Worm (Caenorhabditis elegans) whole organism, mixed stage, embryonic: ENCODE results near the gene ceh-14.

Experiments used
- M03D4.4 ChIP-seq: sonication (generic microtip); optimal IDR thresholded peaks from 2 replicates; lab custom pipeline; 2017; ENCODE audit warnings: mild to moderate bottlenecking, missing genetic modification characterization, missing compliant biosample characterization
- bed-3 ChIP-seq: fragments of 200-800 bp; sonication (Bioruptor generic); optimal IDR thresholded peaks from 3 replicates; lab custom pipeline; 2018; ENCODE audit warnings: mild to moderate bottlenecking, missing genetic modification characterization, moderate library complexity, missing compliant biosample characterization
- blmp-1 ChIP-seq: fragments of 150-350 bp; optimal IDR thresholded peaks from 2 replicates; lab custom pipeline; 2014; ENCODE audit warnings: missing biosample characterization, missing genetic modification characterization
- ceh-39 ChIP-seq: fragments of 150-350 bp; optimal IDR thresholded peaks from 2 replicates; lab custom pipeline; 2014; ENCODE audit warnings: missing biosample characterization, missing genetic modification characterization
- ceh-83 ChIP-seq: fragments of 200-800 bp; sonication (Bioruptor generic); optimal IDR thresholded peaks from 2 replicates; lab custom pipeline; 2018; ENCODE audit warnings: mild to moderate bottlenecking, missing genetic modification characterization, missing compliant biosample characterization
- ces-1 ChIP-seq: fragments of 150-350 bp; optimal IDR thresholded peaks from 2 replicates; lab custom pipeline; 2014; ENCODE audit warnings: missing biosample characterization, missing genetic modification reagents, missing genetic modification characterization
- cnd-1 ChIP-seq: fragments of 200-800 bp; sonication (Bioruptor generic); optimal IDR thresholded peaks from 2 replicates; lab custom pipeline; 2018; ENCODE audit warnings: mild to moderate bottlenecking, missing genetic modification characterization, missing compliant biosample characterization
- elt-1 ChIP-seq: sonication (generic microtip); optimal IDR thresholded peaks from 2 replicates; lab custom pipeline; 2017; ENCODE audit warnings: missing genetic modification characterization, mild to moderate bottlenecking, missing compliant biosample characterization, antibody characterized with exemption, moderate library complexity, borderline replicate concordance; ENCODE audit not compliant: insufficient read depth
- elt-3 ChIP-seq: fragments of 150-350 bp; optimal IDR thresholded peaks from 2 replicates; lab custom pipeline; 2014; ENCODE audit warnings: missing biosample characterization, missing genetic modification characterization
- ham-2 ChIP-seq: fragments of 200-800 bp; sonication (Bioruptor generic); optimal IDR thresholded peaks from 2 replicates; lab custom pipeline; 2018; ENCODE audit warnings: mild to moderate bottlenecking, missing genetic modification characterization, missing compliant biosample characterization
- hlh-1 ChIP-seq: fragments of 150-350 bp; optimal IDR thresholded peaks from 2 replicates; lab custom pipeline; 2014; ENCODE audit warnings: missing biosample characterization, missing genetic modification reagents, missing genetic modification characterization
- lin-13 ChIP-seq: fragments of 150-350 bp; optimal IDR thresholded peaks from 2 replicates; lab custom pipeline; 2014; ENCODE audit warnings: missing biosample characterization, missing genetic modification characterization
- lin-32 ChIP-seq: fragments of 200-800 bp; sonication (Bioruptor generic); optimal IDR thresholded peaks from 2 replicates; lab custom pipeline; 2018; ENCODE audit warnings: mild to moderate bottlenecking, missing genetic modification characterization, missing compliant biosample characterization
- lsy-2 ChIP-seq: fragments of 150-350 bp; optimal IDR thresholded peaks from 2 replicates; lab custom pipeline; 2014; ENCODE audit warnings: missing biosample characterization, missing genetic modification characterization
- mab-5 ChIP-seq: fragments of 150-350 bp; optimal IDR thresholded peaks from 2 replicates; lab custom pipeline; 2014; ENCODE audit warnings: missing biosample characterization, missing genetic modification characterization
- mls-2 ChIP-seq: sonication (generic microtip); optimal IDR thresholded peaks from 2 replicates; lab custom pipeline; 2016; ENCODE audit warnings: mild to moderate bottlenecking, missing genetic modification characterization, moderate library complexity, missing compliant biosample characterization
- nhr-28 ChIP-seq: fragments of 150-350 bp; optimal IDR thresholded peaks from 2 replicates; lab custom pipeline; 2014; ENCODE audit warnings: missing biosample characterization, missing genetic modification characterization
- nhr-76 ChIP-seq: sonication (generic microtip); optimal IDR thresholded peaks from 2 replicates; lab custom pipeline; 2017; ENCODE audit warnings: missing biosample characterization, missing genetic modification characterization
- sem-2 ChIP-seq: fragments of 200-800 bp; sonication (Bioruptor generic); optimal IDR thresholded peaks from 2 replicates; lab custom pipeline; 2018; ENCODE audit warnings: mild to moderate bottlenecking, missing genetic modification characterization, missing compliant biosample characterization
- snpc-4 ChIP-seq: fragments of 150-350 bp; optimal IDR thresholded peaks from 2 replicates; lab custom pipeline; 2014; ENCODE audit warnings: missing biosample characterization, missing genetic modification characterization
- sptf-1 ChIP-seq: sonication (generic microtip); optimal IDR thresholded peaks from 2 replicates; lab custom pipeline; 2017; ENCODE audit warnings: mild to moderate bottlenecking, missing genetic modification characterization, moderate library complexity, missing compliant biosample characterization
- tbx-8 ChIP-seq: fragments of 200-800 bp; sonication (Bioruptor generic); optimal IDR thresholded peaks from 2 replicates; lab custom pipeline; 2018; ENCODE audit warnings: mild to moderate bottlenecking, missing genetic modification characterization, moderate library complexity, missing compliant biosample characterization
- unc-120 ChIP-seq: sonication (generic microtip); optimal IDR thresholded peaks from 2 replicates; lab custom pipeline; 2017; ENCODE audit warnings: missing genetic modification characterization, missing compliant biosample characterization; ENCODE audit not compliant: poor library complexity, severe bottlenecking
- unc-39 ChIP-seq: fragments of 150-350 bp; optimal IDR thresholded peaks from 2 replicates; lab custom pipeline; 2014; ENCODE audit warnings: missing biosample characterization, missing genetic modification characterization
- unc-62 ChIP-seq: fragments of 150-350 bp; optimal IDR thresholded peaks from 2 replicates; lab custom pipeline; 2014; ENCODE audit warnings: missing biosample characterization, missing genetic modification reagents, missing genetic modification characterization
- zip-8 ChIP-seq: fragments of 150-350 bp; optimal IDR thresholded peaks from 2 replicates; lab custom pipeline; 2014; ENCODE audit warnings: missing biosample characterization, missing genetic modification characterization
- ztf-11 ChIP-seq: fragments of 150-350 bp; optimal IDR thresholded peaks from 2 replicates; lab custom pipeline; 2014; ENCODE audit warnings: missing biosample characterization, missing genetic modification characterization

ceh-14 gene

ce11 chrX:7575939-7576338, 43.4 kb upstream of the ceh-14 start:
- TF ChIP-seq mab-5 (tag; lab: Kevin White, UChicago) (no peak), blmp-1 (tag; lab: Kevin White, UChicago) (no peak), sem-2 (GFP tag; lab: Kevin White, UChicago) (no peak), elt-3 (tag; lab: Kevin White, UChicago) (no peak), sptf-1 (tag; lab: Kevin White, UChicago) (no peak), hlh-1 (tag; lab: Kevin White, UChicago) (no peak)

DNA sequence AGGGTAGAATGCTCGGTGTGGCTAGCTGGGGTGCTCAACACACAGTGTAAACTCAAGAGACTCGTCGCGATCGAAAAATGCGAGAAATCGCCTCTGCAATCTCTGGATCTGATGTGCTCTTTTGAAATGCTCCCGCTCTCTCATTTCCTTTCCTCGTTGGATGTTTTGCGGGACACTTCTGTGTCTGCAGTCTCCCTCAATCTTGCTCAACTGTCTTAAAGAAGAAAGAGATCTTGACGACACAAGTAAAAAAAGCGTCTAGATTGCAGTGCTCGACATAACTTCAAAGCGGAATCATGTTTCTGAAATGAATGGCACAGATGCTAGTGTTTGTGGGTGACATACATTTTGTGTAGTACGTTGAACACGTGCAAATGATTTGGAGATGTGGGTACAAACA, 41.1 kb upstream of the ceh-14 start:
- TF ChIP-seq unc-120 (tag; lab: Kevin White, UChicago): peak; percentile 77
- peak; percentile 75 for TF ChIP-seq hlh-1 (tag; lab: Kevin White, UChicago)
- TF ChIP-seq ces-1 (GFP tag; lab: Kevin White, UChicago): no peak
- peak; percentile 5 for TF ChIP-seq unc-62

- TF ChIP-seq mls-2 (no peak), nhr-76 (no peak), ztf-11 (tag; lab: Kevin White, UChicago) (no peak)
These were observed 40.9 kb upstream of the ceh-14 start, which contains the start of the genes unc-98 and F08C6.18 for ce11 chrX:7573572-7573628. unc-98 (minus strand) TSS chrX:7573619. F08C6.18 (minus strand) TSS chrX:7573628.

ce11 chrX:7573172-7573571, 40.6 kb upstream of the ceh-14 start:
- TF ChIP-seq sptf-1 (tag; lab: Kevin White, UChicago) (no peak), ceh-39 (tag; lab: Kevin White, UChicago) (no peak), ces-1 (GFP tag; lab: Kevin White, UChicago) (no peak)
- TF ChIP-seq, all 35 proteins: peak for 0

DNA sequence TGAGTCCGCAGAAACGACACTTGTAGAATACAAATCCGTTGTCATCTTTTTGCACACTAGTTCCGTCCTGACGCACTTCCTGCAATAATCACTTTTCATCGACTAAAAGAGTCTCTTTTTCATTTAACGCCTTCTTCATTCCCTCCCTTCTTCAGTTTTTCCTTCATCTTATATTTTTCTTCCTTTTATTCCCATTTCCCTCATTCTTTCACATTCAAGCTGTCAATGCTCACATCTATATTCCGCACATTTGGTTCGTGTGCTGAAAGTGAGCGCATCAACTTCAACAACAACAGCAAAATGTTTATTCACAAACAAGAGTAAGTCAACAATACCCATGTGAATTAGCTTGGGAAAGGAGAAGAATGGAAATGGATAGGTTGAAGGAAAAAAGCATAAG, 39.5 kb upstream of the ceh-14 start, which contains the start of gene pcyt-1:
TSS of gene pcyt-1 (plus strand) at position 301 of the 400 bp plus-strand sequence.
- TF ChIP-seq unc-39 (tag; lab: Kevin White, UChicago) (no peak), lsy-2 (no peak), snpc-4 (tag; lab: Kevin White, UChicago) (no peak), hlh-1 (tag; lab: Kevin White, UChicago) (no peak), sem-2 (GFP tag; lab: Kevin White, UChicago) (no peak), M03D4.4 (tag; lab: Kevin White, UChicago) (no peak), ham-2 (GFP tag; lab: Kevin White, UChicago) (no peak), ceh-39 (tag; lab: Kevin White, UChicago) (no peak), blmp-1 (tag; lab: Kevin White, UChicago) (no peak), tbx-8 (GFP tag; lab: Kevin White, UChicago) (no peak), mls-2 (no peak), cnd-1 (no peak), lin-32 (GFP tag; lab: Kevin White, UChicago) (no peak), nhr-28 (tag; lab: Kevin White, UChicago) (no peak), ceh-83 (no peak)

DNA sequence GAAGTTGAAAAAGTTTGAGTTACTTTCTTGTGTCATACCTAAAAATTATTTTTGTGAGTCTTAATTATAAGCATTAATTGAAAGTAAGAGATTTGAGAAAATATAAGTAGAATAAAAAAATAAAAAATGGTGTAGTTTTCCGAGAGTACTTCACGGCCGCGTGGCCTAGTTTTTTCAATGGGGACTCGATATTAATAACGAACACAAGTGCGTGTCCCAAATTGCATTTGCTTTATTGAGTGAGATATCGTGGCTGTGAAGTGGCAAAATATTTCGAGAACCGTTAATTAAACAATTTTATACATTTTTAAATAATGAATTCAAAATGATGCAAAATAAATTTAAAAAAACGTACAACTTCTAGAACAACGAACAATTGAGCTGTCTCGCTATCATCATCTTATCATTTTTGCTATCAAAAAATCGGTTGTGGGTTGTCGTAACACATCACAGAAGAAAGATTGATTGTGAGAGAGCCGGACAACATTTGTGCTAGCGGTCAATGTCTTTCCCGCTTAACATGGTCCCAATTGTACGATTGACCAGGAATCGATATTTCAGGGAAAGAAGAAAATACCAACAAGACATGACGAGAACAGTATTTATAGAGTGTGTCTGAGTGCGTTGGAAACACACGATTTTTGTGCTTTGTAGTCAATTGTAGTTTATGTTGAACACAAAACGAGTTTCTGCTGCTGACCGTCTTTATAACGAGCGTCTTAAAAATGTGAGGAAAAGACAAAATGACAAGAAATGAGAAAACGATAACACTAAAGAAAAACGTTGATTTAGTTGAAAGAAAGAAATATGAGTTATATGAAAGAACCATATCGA, 37.4 kb upstream of the ceh-14 start, which contains the start of gene apy-1:
TSS of gene apy-1 (minus strand) at position 38 of the 834 bp plus-strand sequence.
- peak; percentile 77 for TF ChIP-seq ceh-39 (tag; lab: Kevin White, UChicago)
- no peak for TF ChIP-seq cnd-1
- peak; percentile 91 for TF ChIP-seq ces-1 (GFP tag; lab: Kevin White, UChicago)
- peak; percentile 11 for TF ChIP-seq unc-120 (tag; lab: Kevin White, UChicago)

DNA sequence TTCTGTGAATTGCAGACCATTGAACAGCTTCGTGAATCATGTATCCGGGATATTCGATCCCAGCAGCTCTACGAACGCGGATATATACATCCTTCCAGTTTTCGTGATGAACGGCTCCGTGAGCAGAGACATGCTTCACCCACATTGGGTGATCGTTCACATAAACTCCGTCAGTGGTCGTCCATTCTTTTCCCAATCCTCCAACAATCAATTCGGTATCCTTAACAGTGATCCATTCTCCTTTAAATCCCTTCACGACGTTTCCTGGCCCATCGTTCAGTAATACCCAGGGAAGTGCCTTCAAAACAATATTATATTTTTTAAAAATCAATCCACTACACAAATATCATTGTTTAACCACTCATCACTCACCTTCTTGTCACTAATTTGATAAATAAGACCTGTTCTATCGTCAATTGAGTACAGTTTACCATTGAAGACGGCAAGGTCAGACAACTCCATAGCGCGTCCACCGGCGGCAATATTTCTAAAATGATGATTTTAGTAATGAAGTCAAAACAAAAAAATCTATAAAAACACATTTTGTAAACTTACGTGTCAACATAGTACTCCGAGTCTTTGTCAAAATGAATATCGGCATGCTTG, 36.3 kb upstream of the ceh-14 start:
- no peak for TF ChIP-seq nhr-76
- TF ChIP-seq lin-13 (tag; lab: Kevin White, UChicago): no peak
- TF ChIP-seq M03D4.4 (tag; lab: Kevin White, UChicago): no peak
- no peak for TF ChIP-seq elt-1 (tag; lab: Kevin White, UChicago)
- TF ChIP-seq ceh-39 (tag; lab: Kevin White, UChicago): no peak
- TF ChIP-seq ham-2 (GFP tag; lab: Kevin White, UChicago): no peak
- no peak for TF ChIP-seq cnd-1
- no peak for TF ChIP-seq elt-3 (tag; lab: Kevin White, UChicago)
- TF ChIP-seq snpc-4 (tag; lab: Kevin White, UChicago): no peak
- no peak for TF ChIP-seq sptf-1 (tag; lab: Kevin White, UChicago)
- no peak for TF ChIP-seq bed-3
- TF ChIP-seq lsy-2: no peak
- TF ChIP-seq lin-32 (GFP tag; lab: Kevin White, UChicago): no peak
- TF ChIP-seq zip-8: no peak
- no peak for TF ChIP-seq nhr-28 (tag; lab: Kevin White, UChicago)
